Worm (Caenorhabditis elegans): ENCODE measurements around the gene C49F5.6.
"Not testable (repeated sequence)": the region's sequence is repeated elsewhere in the genome, so short reads cannot be mapped to it uniquely, and the experiment has no call there.

Gene C49F5.6

ce11 chrX:11953229-11953628 lies 34.9 kb upstream of the C49F5.6 start, which contains the start of gene T08D10.4:
TSS of gene T08D10.4 (minus strand) at chrX:11953329.
- TF ChIP-seq unc-39 (tag; optimal IDR thresholded peaks at IDR 0.05) (no peak), lin-39 (tag; optimal IDR thresholded peaks at IDR 0.05) (no peak), ztf-4 (tag; optimal IDR thresholded peaks at IDR 0.05) (no peak), blmp-1 (tag; optimal IDR thresholded peaks at IDR 0.05; ENCODE audit: insufficient read depth) (no peak), fos-1 (tag; optimal IDR thresholded peaks at IDR 0.05) (no peak), sma-3 (GFP tag; optimal IDR thresholded peaks at IDR 0.05) (no peak), R02D3.7 (tag; optimal IDR thresholded peaks at IDR 0.05) (no peak)

ce11 chrX:11955125-11955524 lies 33.0 kb upstream of the C49F5.6 start, which contains the start of gene T08D10.3:
TSS of gene T08D10.3 (plus strand) at chrX:11955425.
- TF ChIP-seq sem-4 (tag; optimal IDR thresholded peaks at IDR 0.05), result no peak

ce11 chrX:11957246-11957645 lies 30.9 kb upstream of the C49F5.6 start, which contains the start of gene T08D10.5:
TSS of gene T08D10.5 (plus strand) at chrX:11957546.
- TF ChIP-seq nhr-10 (tag; optimal IDR thresholded peaks at IDR 0.05) (no peak), egl-27 (tag; optimal IDR thresholded peaks at IDR 0.05) (no peak), Y55F3AM.14 (GFP tag; optimal IDR thresholded peaks at IDR 0.05) (no peak), lin-13 (GFP tag; optimal IDR thresholded peaks at IDR 0.05) (no peak), crh-2 (tag; optimal IDR thresholded peaks at IDR 0.05) (no peak), nhr-23 (tag; optimal IDR thresholded peaks at IDR 0.05) (no peak), lin-39 (tag; optimal IDR thresholded peaks at IDR 0.05) (no peak), ceh-16 (tag; optimal IDR thresholded peaks at IDR 0.05) (no peak), snpc-4 (tag; optimal IDR thresholded peaks at IDR 0.05) (no peak), sma-3 (GFP tag; optimal IDR thresholded peaks at IDR 0.05) (no peak), ztf-4 (tag; optimal IDR thresholded peaks at IDR 0.05) (no peak), nhr-12 (tag; optimal IDR thresholded peaks at IDR 0.05) (no peak), alr-1 (tag; optimal IDR thresholded peaks at IDR 0.05) (no peak), mdl-1 (tag; optimal IDR thresholded peaks at IDR 0.05) (no peak), ceh-82 (tag; optimal IDR thresholded peaks at IDR 0.05) (no peak), nhr-11 (tag; optimal IDR thresholded peaks at IDR 0.05) (no peak), ZK546.5 (tag; optimal IDR thresholded peaks at IDR 0.05) (no peak), R02D3.7 (tag; optimal IDR thresholded peaks at IDR 0.05) (no peak), unc-55 (GFP tag; optimal IDR thresholded peaks at IDR 0.05) (no peak)

ce11 chrX:11959838-11960237 lies 28.3 kb upstream of the C49F5.6 start, which contains the start of gene C49F5.8:
TSS of gene C49F5.8 (plus strand) at chrX:11960138.
- TF ChIP-seq ceh-16 (tag; optimal IDR thresholded peaks at IDR 0.05), result no peak
- TF ChIP-seq ztf-4 (tag; optimal IDR thresholded peaks at IDR 0.05), result no peak
- no peak for TF ChIP-seq nhr-12 (tag; optimal IDR thresholded peaks at IDR 0.05)
- no peak for TF ChIP-seq egl-27 (tag; optimal IDR thresholded peaks at IDR 0.05)
- TF ChIP-seq blmp-1 (tag; optimal IDR thresholded peaks at IDR 0.05; ENCODE audit: insufficient read depth), result no peak
- no peak for TF ChIP-seq ceh-82 (tag; optimal IDR thresholded peaks at IDR 0.05)
- TF ChIP-seq lin-11 (tag; optimal IDR thresholded peaks at IDR 0.05), result no peak
- TF ChIP-seq nhr-129 (tag; optimal IDR thresholded peaks at IDR 0.05), result no peak
- TF ChIP-seq unc-62 (GFP tag; optimal IDR thresholded peaks at IDR 0.05), result no peak
- no peak for TF ChIP-seq F13H6.1 (tag; optimal IDR thresholded peaks at IDR 0.05)
- no peak for TF ChIP-seq lin-13 (GFP tag; optimal IDR thresholded peaks at IDR 0.05)

ce11 chrX:11961103-11961502 lies 27.0 kb upstream of the C49F5.6 start, which contains the start of gene C49F5.13:
TSS of gene C49F5.13 (plus strand) at chrX:11961403.
- TF ChIP-seq elt-1 (tag; optimal IDR thresholded peaks at IDR 0.05); unc-55 (GFP tag; optimal IDR thresholded peaks at IDR 0.05); ZK546.5 (tag; optimal IDR thresholded peaks at IDR 0.05): not testable (repeated sequence)

- TF ChIP-seq mbf-1 (tag; optimal IDR thresholded peaks at IDR 0.05), result no peak
- TF ChIP-seq unc-62 (GFP tag; optimal IDR thresholded peaks at IDR 0.05), result no peak
- TF ChIP-seq nhr-11 (tag; optimal IDR thresholded peaks at IDR 0.05), result no peak
- no peak for TF ChIP-seq gmeb-1 (tag; optimal IDR thresholded peaks at IDR 0.05)
- TF ChIP-seq lin-11 (tag; optimal IDR thresholded peaks at IDR 0.05), result no peak
- TF ChIP-seq blmp-1 (tag; optimal IDR thresholded peaks at IDR 0.05; ENCODE audit: insufficient read depth), result no peak
- no peak for TF ChIP-seq nhr-12 (tag; optimal IDR thresholded peaks at IDR 0.05)
- no peak for TF ChIP-seq Y55F3AM.14 (GFP tag; optimal IDR thresholded peaks at IDR 0.05)
- TF ChIP-seq ZK546.5 (tag; optimal IDR thresholded peaks at IDR 0.05), result no peak
- TF ChIP-seq unc-55 (GFP tag; optimal IDR thresholded peaks at IDR 0.05), result no peak
- TF ChIP-seq R02D3.7 (tag; optimal IDR thresholded peaks at IDR 0.05), result no peak
- no peak for TF ChIP-seq ztf-4 (tag; optimal IDR thresholded peaks at IDR 0.05)
- no peak for TF ChIP-seq ztf-11 (tag; optimal IDR thresholded peaks at IDR 0.05)
- TF ChIP-seq zag-1 (tag; optimal IDR thresholded peaks at IDR 0.05), result no peak
- TF ChIP-seq ama-1 (optimal IDR thresholded peaks at IDR 0.05), result no peak
- TF ChIP-seq elt-1 (tag; optimal IDR thresholded peaks at IDR 0.05), result no peak
- TF ChIP-seq unc-39 (tag; optimal IDR thresholded peaks at IDR 0.05), result no peak
- TF ChIP-seq nhr-237 (tag; optimal IDR thresholded peaks at IDR 0.05), result no peak
- no peak for TF ChIP-seq alr-1 (tag; optimal IDR thresholded peaks at IDR 0.05)
- no peak for TF ChIP-seq ceh-16 (tag; optimal IDR thresholded peaks at IDR 0.05)
- TF ChIP-seq C34F6.9 (tag; optimal IDR thresholded peaks at IDR 0.05), result no peak
- TF ChIP-seq nhr-25 (tag; optimal IDR thresholded peaks at IDR 0.05), result no peak
- no peak for TF ChIP-seq lsy-2 (tag; optimal IDR thresholded peaks at IDR 0.05)
- peak; percentile 16 for TF ChIP-seq sma-3 (GFP tag; optimal IDR thresholded peaks at IDR 0.05)
- TF ChIP-seq nhr-21 (tag; optimal IDR thresholded peaks at IDR 0.05), result no peak
- TF ChIP-seq F13H6.1 (tag; optimal IDR thresholded peaks at IDR 0.05), result peak; percentile 19
- TF ChIP-seq dmd-4 (tag; optimal IDR thresholded peaks at IDR 0.05), result no peak
Measured at ce11 chrX:11962050-11962788, 25.9 kb upstream of the C49F5.6 start.

All from whole organism, L2 larva.